Worm (Caenorhabditis elegans): ENCODE measurements around the gene sul-1.

Gene sul-1

DNA sequence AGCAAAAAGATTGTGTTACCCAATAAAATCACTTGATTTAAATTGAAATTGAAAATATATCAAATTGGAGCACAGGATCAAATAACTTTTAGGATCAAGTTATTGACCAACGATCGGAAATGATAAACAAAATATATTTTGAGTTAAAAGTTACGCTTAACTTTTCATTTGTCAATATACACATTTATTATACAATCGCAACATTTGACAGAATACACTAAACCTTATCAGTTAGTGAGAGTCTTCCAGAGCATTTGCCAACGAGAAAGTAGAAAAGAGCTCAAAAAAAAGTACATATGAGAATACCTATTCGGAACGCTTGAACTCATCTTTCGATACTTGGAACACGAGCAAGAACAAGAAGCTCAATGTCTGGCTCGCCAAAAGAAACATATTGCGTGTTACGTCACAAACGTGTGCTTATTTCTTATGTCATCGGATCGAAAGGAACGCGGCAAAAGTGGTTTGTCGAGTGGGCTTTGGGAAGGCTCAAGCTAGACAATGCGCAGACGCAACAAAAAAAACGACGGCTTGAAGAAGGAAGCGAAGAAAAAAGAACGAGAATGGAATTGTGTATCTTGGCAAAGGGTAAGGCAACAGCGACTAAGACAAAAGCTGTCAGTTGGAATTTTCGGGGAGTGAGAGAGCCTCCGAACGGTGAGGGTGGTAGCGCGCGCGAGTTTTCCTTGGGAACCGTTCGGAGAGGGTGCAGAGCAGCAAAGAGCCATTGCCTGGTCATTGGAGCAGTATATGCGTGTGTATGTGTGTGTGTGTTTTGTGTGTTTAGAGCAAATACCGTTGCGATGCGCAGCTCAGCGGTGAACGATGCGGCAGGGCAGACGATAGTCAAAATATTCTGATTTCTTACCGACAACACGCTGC, 44.1 kb downstream of the sul-1 start:
- TF ChIP-seq mml-1 (tag; optimal IDR thresholded peaks at IDR 0.05) = no peak
- no peak for TF ChIP-seq nhr-28 (tag; optimal IDR thresholded peaks at IDR 0.05)
- TF ChIP-seq zag-1 (tag; optimal IDR thresholded peaks at IDR 0.05) = no peak
- TF ChIP-seq pha-4 (tag; optimal IDR thresholded peaks at IDR 0.05) = peak; percentile 7
- peak; percentile 31 for TF ChIP-seq elt-2 (tag; optimal IDR thresholded peaks at IDR 0.05)
- peak; percentile 37 for TF ChIP-seq pqm-1 (tag; optimal IDR thresholded peaks at IDR 0.05)

DNA sequence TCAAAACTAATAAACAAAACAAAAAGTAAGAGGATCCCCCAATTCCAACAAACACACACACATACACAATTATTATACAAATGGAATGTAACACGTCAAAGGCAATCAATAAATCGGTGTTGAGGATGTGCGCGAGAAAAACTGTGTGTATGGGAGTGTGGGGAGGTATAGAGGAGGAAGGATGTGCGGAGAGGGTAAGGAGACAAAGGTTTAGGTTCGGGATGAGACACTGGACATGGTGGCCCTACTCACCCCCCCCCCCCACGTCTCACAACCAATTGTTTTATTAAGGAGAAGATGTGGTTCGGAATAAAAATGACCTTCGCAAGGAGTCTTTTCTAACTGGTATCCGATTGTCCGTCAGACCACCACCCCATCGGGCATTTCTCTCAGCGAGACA, 47.6 kb downstream of the sul-1 start:
- peak; percentile 2 for TF ChIP-seq pha-4 (tag; optimal IDR thresholded peaks at IDR 0.05)
- TF ChIP-seq eor-1 (tag; optimal IDR thresholded peaks at IDR 0.05) = no peak

DNA sequence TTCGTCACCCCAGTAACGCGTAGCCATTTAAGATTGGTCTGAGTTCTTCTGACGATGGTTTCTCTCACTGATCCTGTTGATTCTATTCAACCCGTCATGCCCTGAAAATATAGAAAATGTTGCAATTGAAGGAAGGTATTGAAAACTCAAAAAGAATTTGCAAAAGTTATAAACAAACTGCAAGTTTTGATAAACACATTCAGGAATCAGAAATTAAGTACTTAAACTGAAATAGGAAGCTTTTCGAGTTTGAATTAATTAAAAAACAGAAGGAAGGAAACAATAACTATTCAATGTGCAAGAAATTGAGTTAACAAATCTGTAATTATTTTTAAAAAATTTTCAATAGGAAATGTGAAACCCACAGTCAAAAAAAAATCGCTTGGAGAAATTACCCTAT, 50.4 kb downstream of the sul-1 start, which contains the start of gene rgl-1:
TSS of gene rgl-1 (minus strand) at position 101 of the 400 bp plus-strand sequence.
- no peak for TF ChIP-seq ceh-82 (tag; optimal IDR thresholded peaks at IDR 0.05)

DNA sequence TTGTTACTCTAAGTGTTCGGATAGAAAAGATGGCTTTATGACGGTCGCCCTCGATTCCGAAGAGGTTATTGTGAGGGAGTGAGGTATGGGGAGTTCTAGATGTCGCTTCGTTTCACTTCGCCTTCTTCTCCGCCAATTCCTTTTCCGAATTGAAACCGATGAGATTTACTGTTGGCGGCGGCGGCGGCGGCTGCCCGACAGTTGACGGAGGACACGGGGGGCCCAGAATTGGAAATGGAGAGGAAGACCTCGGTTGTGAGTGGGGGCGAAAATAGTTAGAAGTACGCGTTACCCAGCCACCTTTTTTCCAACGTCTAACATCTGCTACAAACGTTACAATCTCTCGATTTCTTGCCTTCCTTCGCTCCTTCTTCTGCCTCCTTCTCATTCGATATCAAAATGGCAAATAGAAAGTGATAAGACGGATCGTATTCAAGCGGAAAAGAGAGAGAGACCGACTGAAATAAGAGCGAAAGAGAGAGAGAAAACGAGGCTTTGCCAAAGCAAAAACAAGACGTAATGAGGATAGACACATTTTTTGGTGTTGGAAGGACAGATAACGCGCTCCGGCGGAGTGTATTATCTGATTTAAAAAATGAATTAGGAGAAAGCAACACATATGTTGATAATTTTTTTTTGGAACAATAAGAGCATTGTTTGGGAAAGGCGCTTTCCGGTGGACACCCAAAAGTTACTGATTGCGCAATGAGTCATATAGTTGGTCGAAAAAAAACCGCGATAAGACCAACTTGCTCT, 52.5 kb downstream of the sul-1 start:
- no peak for TF ChIP-seq ceh-16 (tag; optimal IDR thresholded peaks at IDR 0.05)
- no peak for TF ChIP-seq mml-1 (tag; optimal IDR thresholded peaks at IDR 0.05)
- TF ChIP-seq ama-1 (optimal IDR thresholded peaks at IDR 0.05) = no peak
- TF ChIP-seq nhr-67 (tag; optimal IDR thresholded peaks at IDR 0.05) = no peak
- no peak for TF ChIP-seq tbx-2 (tag; optimal IDR thresholded peaks at IDR 0.05)
- no peak for TF ChIP-seq zag-1 (tag; optimal IDR thresholded peaks at IDR 0.05)
- TF ChIP-seq daf-12 (tag; optimal IDR thresholded peaks at IDR 0.05) = no peak
- TF ChIP-seq pqm-1 (tag; optimal IDR thresholded peaks at IDR 0.05) = peak; percentile 4
- TF ChIP-seq nfya-1 (tag; optimal IDR thresholded peaks at IDR 0.05; ENCODE audit: insufficient read depth) = no peak
- no peak for TF ChIP-seq fkh-10 (GFP tag; optimal IDR thresholded peaks at IDR 0.05)
- TF ChIP-seq mdl-1 (tag; optimal IDR thresholded peaks at IDR 0.05) = no peak
- TF ChIP-seq pha-4 (tag; optimal IDR thresholded peaks at IDR 0.05) = peak; percentile 18
- no peak for TF ChIP-seq ceh-28 (tag; optimal IDR thresholded peaks at IDR 0.05)
- TF ChIP-seq nhr-28 (tag; optimal IDR thresholded peaks at IDR 0.05) = no peak
- TF ChIP-seq lin-39 (tag; optimal IDR thresholded peaks at IDR 0.05) = no peak
- no peak for TF ChIP-seq lsy-12 (tag; optimal IDR thresholded peaks at IDR 0.05)
- TF ChIP-seq skn-1 (tag; optimal IDR thresholded peaks at IDR 0.05) = no peak
- TF ChIP-seq nhr-23 (tag; optimal IDR thresholded peaks at IDR 0.05) = no peak
- no peak for TF ChIP-seq lin-15B (tag; optimal IDR thresholded peaks at IDR 0.05)
- no peak for TF ChIP-seq nhr-11 (tag; optimal IDR thresholded peaks at IDR 0.05)
- no peak for TF ChIP-seq fos-1 (tag; optimal IDR thresholded peaks at IDR 0.05)
- TF ChIP-seq elt-3 (tag; optimal IDR thresholded peaks at IDR 0.05) = peak in 1 of 3 experiments; percentile 41
- no peak for TF ChIP-seq nhr-43 (tag; optimal IDR thresholded peaks at IDR 0.05; ENCODE audit: poor library complexity, severe bottlenecking)
- no peak for TF ChIP-seq hmg-11 (tag; optimal IDR thresholded peaks at IDR 0.05)
- TF ChIP-seq elt-2 (tag; optimal IDR thresholded peaks at IDR 0.05) = peak; percentile 74
- TF ChIP-seq snpc-4 (tag; optimal IDR thresholded peaks at IDR 0.05) = no peak
- TF ChIP-seq ztf-4 (tag; optimal IDR thresholded peaks at IDR 0.05) = no peak
- TF ChIP-seq unc-39 (tag; optimal IDR thresholded peaks at IDR 0.05) = no peak
- peak; percentile 35 for TF ChIP-seq nhr-25 (tag; optimal IDR thresholded peaks at IDR 0.05)
- TF ChIP-seq egl-5 (tag; optimal IDR thresholded peaks at IDR 0.05) = no peak
